Fruit fly (Drosophila melanogaster) whole organism, embryonic: ENCODE data around the gene AP-1sigma.
A peak's percentile ranks its signal among the peaks of the same experiment; 100 is the strongest.

Source experiments
- Atf3 ChIP-seq: fragments of 200-800 bp; sonication (Bioruptor generic); optimal IDR thresholded peaks from 3 replicates; lab custom pipeline; 2016; ENCODE audit warnings: missing biosample characterization, missing genetic modification characterization
- Bdp1 ChIP-seq: fragments of 200-800 bp; sonication (Bioruptor generic); optimal IDR thresholded peaks from 3 replicates; lab custom pipeline; 2016; ENCODE audit warnings: missing biosample characterization, missing genetic modification characterization
- CG11560 ChIP-seq: fragments of 200-800 bp; sonication (Bioruptor generic); IDR thresholded peaks from 3 replicates; pipeline ENCODE4 v1.3.6; 2022; ENCODE audit warnings: missing biosample characterization, missing genetic modification characterization
- CG14710 ChIP-seq: fragments of 200-800 bp; sonication (Bioruptor generic); optimal IDR thresholded peaks from 3 replicates; lab custom pipeline; 2019; ENCODE audit warnings: missing biosample characterization, mild to moderate bottlenecking, missing genetic modification characterization, moderate library complexity
- CG17328 ChIP-seq: fragments of 200-800 bp; sonication (Bioruptor generic); IDR thresholded peaks from 2 replicates; pipeline ENCODE4 v1.3.6; 2022; ENCODE audit warnings: missing biosample characterization, missing genetic modification characterization
- CG18476 ChIP-seq: fragments of 200-800 bp; sonication (Bioruptor generic); optimal IDR thresholded peaks from 2 replicates; lab custom pipeline; 2016; ENCODE audit warnings: missing biosample characterization, mild to moderate bottlenecking, missing genetic modification characterization
- CG2889 ChIP-seq: fragments of 200-800 bp; sonication (Bioruptor generic); IDR thresholded peaks from 3 replicates; pipeline ENCODE4 v1.3.6; 2022; ENCODE audit warnings: missing biosample characterization, missing genetic modification characterization
- CG31388 ChIP-seq: fragments of 200-800 bp; sonication (Bioruptor generic); optimal IDR thresholded peaks from 2 replicates; lab custom pipeline; 2016; ENCODE audit warnings: missing biosample characterization, missing genetic modification characterization
- CG31441 ChIP-seq: fragments of 200-800 bp; sonication (Bioruptor generic); IDR thresholded peaks from 2 replicates; pipeline ENCODE4 v1.3.6; 2022; ENCODE audit warnings: missing biosample characterization, missing genetic modification characterization
- CG3407 ChIP-seq: fragments of 200-800 bp; sonication (Bioruptor generic); optimal IDR thresholded peaks from 2 replicates; lab custom pipeline; 2018; ENCODE audit warnings: missing biosample characterization, mild to moderate bottlenecking, missing genetic modification characterization
- CG3995 ChIP-seq: fragments of 200-800 bp; sonication (Bioruptor generic); optimal IDR thresholded peaks from 3 replicates; lab custom pipeline; 2016; ENCODE audit warnings: missing biosample characterization, missing genetic modification characterization
- CG4282 ChIP-seq: fragments of 200-800 bp; sonication (Bioruptor generic); optimal IDR thresholded peaks from 2 replicates; lab custom pipeline; 2016; ENCODE audit warnings: missing biosample characterization, missing genetic modification characterization
- CG4328 ChIP-seq: fragments of 200-800 bp; sonication (Bioruptor generic); optimal IDR thresholded peaks from 3 replicates; lab custom pipeline; 2017; ENCODE audit warnings: missing biosample characterization, missing genetic modification reagents, missing genetic modification characterization
- CG43689 ChIP-seq: fragments of 200-800 bp; sonication (Bioruptor generic); IDR thresholded peaks from 2 replicates; pipeline ENCODE4 v1.3.6; 2022; ENCODE audit warnings: missing biosample characterization, missing genetic modification characterization
- CG6654 ChIP-seq: fragments of 200-800 bp; sonication (Bioruptor generic); optimal IDR thresholded peaks from 2 replicates; lab custom pipeline; 2017; ENCODE audit warnings: missing biosample characterization, mild to moderate bottlenecking, missing genetic modification characterization
- CG6683 ChIP-seq: fragments of 200-800 bp; sonication (Bioruptor generic); optimal IDR thresholded peaks from 2 replicates; lab custom pipeline; 2017; ENCODE audit warnings: missing biosample characterization, mild to moderate bottlenecking, missing genetic modification characterization, missing genetic modification reagents
- CG7271 ChIP-seq: fragments of 200-800 bp; sonication (Bioruptor generic); optimal IDR thresholded peaks from 2 replicates; lab custom pipeline; 2018; ENCODE audit warnings: missing biosample characterization, mild to moderate bottlenecking, missing genetic modification characterization, moderate library complexity
- CG7556 ChIP-seq: fragments of 200-800 bp; sonication (Bioruptor generic); optimal IDR thresholded peaks from 2 replicates; lab custom pipeline; 2017; ENCODE audit warnings: missing biosample characterization, mild to moderate bottlenecking, missing genetic modification characterization
- CG7987 ChIP-seq: fragments of 200-800 bp; sonication (Bioruptor generic); optimal IDR thresholded peaks from 2 replicates; lab custom pipeline; 2018; ENCODE audit warnings: missing biosample characterization, mild to moderate bottlenecking, missing genetic modification characterization, moderate library complexity
- CG9797 ChIP-seq: fragments of 200-800 bp; sonication (Bioruptor generic); optimal IDR thresholded peaks from 3 replicates; lab custom pipeline; 2018; ENCODE audit warnings: missing biosample characterization, mild to moderate bottlenecking, missing genetic modification characterization
- Camta ChIP-seq: fragments of 200-800 bp; sonication (Bioruptor generic); optimal IDR thresholded peaks from 2 replicates; lab custom pipeline; 2016; ENCODE audit warnings: missing biosample characterization, missing genetic modification characterization
- Dip2 ChIP-seq: fragments of 200-800 bp; sonication (Bioruptor generic); IDR thresholded peaks from 2 replicates; pipeline ENCODE4 v1.3.6; 2022; ENCODE audit warnings: missing biosample characterization, missing genetic modification characterization
- ERR ChIP-seq: fragments of 200-800 bp; sonication (Bioruptor generic); optimal IDR thresholded peaks from 2 replicates; lab custom pipeline; 2016; ENCODE audit warnings: missing biosample characterization, missing genetic modification characterization
- HLH54F ChIP-seq: fragments of 200-800 bp; sonication (Bioruptor generic); optimal IDR thresholded peaks from 3 replicates; lab custom pipeline; 2016; ENCODE audit warnings: missing biosample characterization, missing genetic modification characterization
- Hr78 ChIP-seq, 2 experiments: fragments of 200-800 bp in 1 of 2; fragments of >200 bp in 1 of 2; sonication (Bioruptor generic) in 1 of 2; optimal IDR thresholded peaks; 2 replicates each; lab custom pipeline; 2017 to 2019; ENCODE audit warnings: missing biosample characterization in 2 of 2, missing genetic modification characterization in 2 of 2, mild to moderate bottlenecking in 1 of 2, moderate library complexity in 1 of 2
- Kr ChIP-seq: fragments of 200-800 bp; sonication (Bioruptor generic); optimal IDR thresholded peaks from 2 replicates; lab custom pipeline; 2017; ENCODE audit warnings: missing biosample characterization, mild to moderate bottlenecking, missing genetic modification characterization
- Max ChIP-seq: fragments of 200-800 bp; sonication (Bioruptor generic); optimal IDR thresholded peaks from 2 replicates; lab custom pipeline; 2016; ENCODE audit warnings: missing biosample characterization, mild to moderate bottlenecking, missing genetic modification characterization
- Oli ChIP-seq: fragments of 200-800 bp; sonication (Bioruptor generic); optimal IDR thresholded peaks from 2 replicates; lab custom pipeline; 2018; ENCODE audit warnings: missing biosample characterization, mild to moderate bottlenecking, missing genetic modification characterization, moderate library complexity
- PHDP ChIP-seq: fragments of 200-800 bp; sonication (Bioruptor generic); optimal IDR thresholded peaks from 3 replicates; lab custom pipeline; 2018; ENCODE audit warnings: missing biosample characterization, mild to moderate bottlenecking, missing genetic modification characterization, moderate library complexity
- Pdp1 ChIP-seq, 2 experiments: fragments of 200-800 bp; sonication (Bioruptor generic); optimal IDR thresholded peaks; 3 replicates each; lab custom pipeline; 2016; ENCODE audit warnings: missing biosample characterization in 2 of 2, missing genetic modification characterization in 2 of 2, mild to moderate bottlenecking in 1 of 2, moderate library complexity in 1 of 2
- Sry-β ChIP-seq: fragments of 200-800 bp; sonication (Bioruptor generic); optimal IDR thresholded peaks from 2 replicates; lab custom pipeline; 2018; ENCODE audit warnings: missing biosample characterization, mild to moderate bottlenecking, missing genetic modification characterization, moderate library complexity
- Trl ChIP-seq, 3 experiments: fragments of >200 bp in 2 of 3; fragments of 200-800 bp in 1 of 3; sonication (Bioruptor generic) in 1 of 3; optimal IDR thresholded peaks; 2 replicates in 1 of 3; 3 replicates in 2 of 3; lab custom pipeline; 2016 to 2017; ENCODE audit warnings: missing biosample characterization in 1 of 3, missing genetic modification characterization in 1 of 3
- Xbp1 ChIP-seq: fragments of 200-800 bp; sonication (Bioruptor generic); optimal IDR thresholded peaks from 3 replicates; lab custom pipeline; 2016; ENCODE audit warnings: missing biosample characterization, mild to moderate bottlenecking, missing genetic modification characterization
- ab ChIP-seq: fragments of 200-800 bp; sonication (Bioruptor generic); optimal IDR thresholded peaks from 2 replicates; lab custom pipeline; 2016; ENCODE audit warnings: missing biosample characterization, missing genetic modification characterization
- ac ChIP-seq: fragments of 200-800 bp; sonication (Bioruptor generic); optimal IDR thresholded peaks from 3 replicates; lab custom pipeline; 2017; ENCODE audit warnings: missing biosample characterization, mild to moderate bottlenecking, missing genetic modification characterization
- az2 ChIP-seq: fragments of 200-800 bp; sonication (Bioruptor generic); optimal IDR thresholded peaks from 3 replicates; lab custom pipeline; 2016; ENCODE audit warnings: missing biosample characterization, missing genetic modification characterization
- btn ChIP-seq: fragments of 200-800 bp; sonication (Bioruptor generic); optimal IDR thresholded peaks from 2 replicates; lab custom pipeline; 2016; ENCODE audit warnings: missing biosample characterization, missing genetic modification characterization
- cwo ChIP-seq: fragments of 200-800 bp; sonication (Bioruptor generic); optimal IDR thresholded peaks from 3 replicates; lab custom pipeline; 2017; ENCODE audit warnings: missing biosample characterization, missing genetic modification characterization, mild to moderate bottlenecking, moderate library complexity, missing genetic modification reagents
- dimm ChIP-seq: fragments of 200-800 bp; sonication (Bioruptor generic); IDR thresholded peaks from 2 replicates; pipeline ENCODE4 v1.3.6; 2022; ENCODE audit warnings: missing biosample characterization, missing genetic modification characterization
- emc ChIP-seq: fragments of 200-800 bp; sonication (Bioruptor generic); optimal IDR thresholded peaks from 2 replicates; lab custom pipeline; 2016; ENCODE audit warnings: missing biosample characterization, missing genetic modification characterization
- gcm2 ChIP-seq: fragments of 200-800 bp; sonication (Bioruptor generic); optimal IDR thresholded peaks from 2 replicates; lab custom pipeline; 2016; ENCODE audit warnings: missing biosample characterization, missing genetic modification characterization
- gfzf ChIP-seq: fragments of 200-800 bp; sonication (Bioruptor generic); optimal IDR thresholded peaks from 2 replicates; lab custom pipeline; 2016; ENCODE audit warnings: missing biosample characterization, mild to moderate bottlenecking, missing genetic modification characterization, moderate library complexity
- klu ChIP-seq: fragments of 200-800 bp; sonication (Bioruptor generic); IDR thresholded peaks from 2 replicates; pipeline ENCODE4 v1.3.6; 2022; ENCODE audit warnings: missing biosample characterization, missing genetic modification characterization
- kni ChIP-seq: fragments of 200-800 bp; sonication (Bioruptor generic); optimal IDR thresholded peaks from 3 replicates; lab custom pipeline; 2017; ENCODE audit warnings: mild to moderate bottlenecking, missing biosample characterization, missing genetic modification reagents, missing genetic modification characterization
- lbe ChIP-seq: fragments of 200-800 bp; sonication (Bioruptor generic); optimal IDR thresholded peaks from 2 replicates; lab custom pipeline; 2016; ENCODE audit warnings: missing biosample characterization, mild to moderate bottlenecking, missing genetic modification characterization
- pb ChIP-seq: fragments of 200-800 bp; sonication (Bioruptor generic); optimal IDR thresholded peaks from 3 replicates; lab custom pipeline; 2016; ENCODE audit warnings: missing biosample characterization, missing genetic modification characterization
- prd ChIP-seq, 3 experiments: fragments of >200 bp in 2 of 3; fragments of 200-800 bp in 1 of 3; sonication (Bioruptor generic) in 1 of 3; optimal IDR thresholded peaks in 2 of 3; IDR thresholded peaks in 1 of 3; 2 replicates in 2 of 3; 3 replicates in 1 of 3; pipeline versions ENCODE4 v1.3.6 to Lab custom; 2017 to 2022; ENCODE audit warnings: missing biosample characterization in 1 of 3, missing genetic modification characterization in 1 of 3
- psq ChIP-seq: fragments of 200-800 bp; sonication (Bioruptor generic); optimal IDR thresholded peaks from 2 replicates; lab custom pipeline; 2017; ENCODE audit warnings: missing biosample characterization, missing genetic modification characterization
- stwl ChIP-seq: fragments of 200-800 bp; sonication (Bioruptor generic); optimal IDR thresholded peaks from 3 replicates; lab custom pipeline; 2018; ENCODE audit warnings: missing biosample characterization, mild to moderate bottlenecking, missing genetic modification characterization, moderate library complexity
- toy ChIP-seq: fragments of 200-800 bp; sonication (Bioruptor generic); IDR thresholded peaks from 2 replicates; pipeline ENCODE4 v1.3.6; 2022; ENCODE audit warnings: missing biosample characterization, missing genetic modification characterization

Gene AP-1sigma

dm6 chr3R:23927429-23927828 lies 31.0 kb upstream of the AP-1sigma start, which contains the start of gene CG13601 (continued):
- TF ChIP-seq CG7271 (tag; lab: Kevin White, UChicago) (no peak), CG6654 (GFP tag; lab: Kevin White, UChicago) (no peak), CG4328 (GFP tag; lab: Kevin White, UChicago) (peak; percentile 36), psq (GFP tag; lab: Kevin White, UChicago) (no peak), ab (GFP tag; lab: Kevin White, UChicago) (no peak), pb (no peak), klu (no peak), Pdp1 (GFP tag; optimal IDR thresholded peaks at IDR 0.05; lab: Kevin White, UChicago) (peak in 1 of 2 experiments; percentile 82), CG7987 (GFP tag; lab: Kevin White, UChicago) (no peak), dimm (GFP tag; lab: Robert Waterston, UW) (no peak), az2 (GFP tag; lab: Kevin White, UChicago) (peak; percentile 34), CG2889 (GFP tag; lab: Robert Waterston, UW) (no peak), CG3407 (GFP tag; lab: Kevin White, UChicago) (no peak), CG3995 (GFP tag; lab: Kevin White, UChicago) (peak; percentile 24), emc (GFP tag; lab: Kevin White, UChicago) (no peak), CG43689 (GFP tag; lab: Robert Waterston, UW) (no peak), Atf3 (GFP tag; lab: Kevin White, UChicago) (no peak), PHDP (peak; percentile 17), CG18476 (no peak), Trl (optimal IDR thresholded peaks at IDR 0.05; lab: Kevin White, UChicago) (no peak), Trl (GFP tag; optimal IDR thresholded peaks at IDR 0.05; lab: Kevin White, UChicago) (no peak), CG31388 (GFP tag; lab: Kevin White, UChicago) (no peak), Kr (GFP tag; lab: Kevin White, UChicago) (no peak), ERR (no peak), gfzf (no peak), CG11560 (tag; lab: Robert Waterston, UW) (no peak), Hr78 (GFP tag; optimal IDR thresholded peaks at IDR 0.05; lab: Kevin White, UChicago) (no peak), gcm2 (GFP tag; lab: Kevin White, UChicago) (no peak), CG6683 (no peak), prd (optimal IDR thresholded peaks at IDR 0.05; lab: Kevin White, UChicago) (no peak), prd (GFP tag; IDR thresholded peaks at IDR 0.05; lab: Robert Waterston, UW) (peak; percentile 31; the same call in 1 of the 3 replicates), Sry-β (GFP tag; lab: Kevin White, UChicago) (no peak), CG31441 (GFP tag; lab: Robert Waterston, UW) (0 out of 2 replicates have a peak, but pooled peaks have one; percentile 11), CG7556 (GFP tag; lab: Kevin White, UChicago) (no peak), kni (GFP tag; lab: Kevin White, UChicago) (no peak), ac (GFP tag; lab: Kevin White, UChicago) (no peak), btn (GFP tag; lab: Kevin White, UChicago) (no peak), CG17328 (GFP tag; lab: Robert Waterston, UW) (no peak), Xbp1 (GFP tag; lab: Kevin White, UChicago) (peak; percentile 53), CG14710 (tag; lab: Kevin White, UChicago) (peak; percentile 37), Bdp1 (no peak), Max (peak; percentile 31), lbe (GFP tag; lab: Kevin White, UChicago) (peak; percentile 34), Dip2 (GFP tag; lab: Robert Waterston, UW) (no peak), Oli (tag; lab: Kevin White, UChicago) (no peak), Camta (GFP tag; lab: Kevin White, UChicago) (no peak), stwl (tag; lab: Kevin White, UChicago) (peak; percentile 30), HLH54F (GFP tag; lab: Kevin White, UChicago) (no peak), CG9797 (GFP tag; lab: Kevin White, UChicago) (no peak), CG4282 (no peak), toy (GFP tag; lab: Robert Waterston, UW) (no peak), cwo (GFP tag; lab: Kevin White, UChicago) (no peak)
